Fruit fly (Drosophila melanogaster) whole organism, pupa: Measurements from ENCODE around the gene CG10597.

ENCODE experiments used
- CG10348 ChIP-seq: fragments of 200-800 bp; sonication (Bioruptor generic); IDR thresholded peaks from 2 replicates; pipeline ENCODE4 v1.3.6; 2022; ENCODE audit warnings: missing biosample characterization, missing genetic modification characterization
- CG12605 ChIP-seq: fragments of 200-800 bp; sonication (Bioruptor generic); IDR thresholded peaks from 2 replicates; pipeline ENCODE4 v1.3.6; 2022; ENCODE audit warnings: missing biosample characterization, missing genetic modification characterization
- CG13204 ChIP-seq: fragments of 200-800 bp; sonication (Bioruptor generic); optimal IDR thresholded peaks from 2 replicates; lab custom pipeline; 2018; ENCODE audit warnings: missing biosample characterization, mild to moderate bottlenecking, missing genetic modification characterization, moderate library complexity
- CG14655 ChIP-seq: fragments of 200-800 bp; sonication (Bioruptor generic); optimal IDR thresholded peaks from 3 replicates; lab custom pipeline; 2017; ENCODE audit warnings: mild to moderate bottlenecking, missing biosample characterization, missing genetic modification reagents, missing genetic modification characterization
- CG15710 ChIP-seq: fragments of 200-800 bp; sonication (Bioruptor generic); optimal IDR thresholded peaks from 2 replicates; lab custom pipeline; 2018; ENCODE audit warnings: missing biosample characterization, mild to moderate bottlenecking, missing genetic modification characterization, moderate library complexity
- CG17806 ChIP-seq: fragments of 200-800 bp; sonication (Bioruptor generic); optimal IDR thresholded peaks from 2 replicates; lab custom pipeline; 2018; ENCODE audit warnings: missing biosample characterization, mild to moderate bottlenecking, missing genetic modification characterization, moderate library complexity
- CG32121 ChIP-seq: fragments of 200-800 bp; sonication (Bioruptor generic); IDR thresholded peaks from 2 replicates; pipeline ENCODE4 v1.3.6; 2022; ENCODE audit warnings: missing biosample characterization, missing genetic modification characterization
- CG34367 ChIP-seq: fragments of 200-800 bp; sonication (Bioruptor generic); optimal IDR thresholded peaks from 2 replicates; lab custom pipeline; 2018; ENCODE audit warnings: missing biosample characterization, mild to moderate bottlenecking, missing genetic modification characterization
- CG4496 ChIP-seq: fragments of 200-800 bp; sonication (Bioruptor generic); IDR thresholded peaks from 3 replicates; pipeline ENCODE4 v1.3.6; 2022; ENCODE audit warnings: missing biosample characterization, missing genetic modification characterization
- CG8159 ChIP-seq: fragments of 200-800 bp; sonication (Bioruptor generic); optimal IDR thresholded peaks from 3 replicates; lab custom pipeline; 2018; ENCODE audit warnings: missing biosample characterization, mild to moderate bottlenecking, missing genetic modification characterization, moderate library complexity
- CG8301 ChIP-seq: fragments of 200-800 bp; sonication (Bioruptor generic); optimal IDR thresholded peaks from 2 replicates; lab custom pipeline; 2018; ENCODE audit warnings: missing biosample characterization, mild to moderate bottlenecking, missing genetic modification characterization
- CG9948 ChIP-seq: fragments of 200-800 bp; sonication (Bioruptor generic); optimal IDR thresholded peaks from 2 replicates; lab custom pipeline; 2018; ENCODE audit warnings: missing biosample characterization, mild to moderate bottlenecking, missing genetic modification characterization, moderate library complexity
- D1 ChIP-seq: fragments of 200-800 bp; sonication (Bioruptor generic); optimal IDR thresholded peaks from 2 replicates; lab custom pipeline; 2018; ENCODE audit warnings: missing biosample characterization, mild to moderate bottlenecking, missing genetic modification characterization, moderate library complexity
- EcR ChIP-seq: fragments of 200-800 bp; sonication (Bioruptor generic); optimal IDR thresholded peaks from 3 replicates; lab custom pipeline; 2019; ENCODE audit warnings: missing biosample characterization, missing genetic modification characterization, mild to moderate bottlenecking, moderate library complexity, missing genetic modification reagents
- Ets98B ChIP-seq: fragments of 200-800 bp; sonication (Bioruptor generic); IDR thresholded peaks from 2 replicates; pipeline ENCODE4 v1.3.6; 2022; ENCODE audit warnings: missing biosample characterization, missing genetic modification characterization
- Pif1A ChIP-seq: fragments of 200-800 bp; sonication (Bioruptor generic); optimal IDR thresholded peaks from 3 replicates; lab custom pipeline; 2016; ENCODE audit warnings: missing biosample characterization, missing genetic modification characterization
- Pif1B ChIP-seq: fragments of 200-800 bp; sonication (Bioruptor generic); optimal IDR thresholded peaks from 3 replicates; lab custom pipeline; 2016; ENCODE audit warnings: missing biosample characterization, missing genetic modification characterization
- Snoo ChIP-seq: fragments of 200-800 bp; sonication (Bioruptor generic); optimal IDR thresholded peaks from 3 replicates; lab custom pipeline; 2017; ENCODE audit warnings: missing biosample characterization, mild to moderate bottlenecking, missing genetic modification characterization, inconsistent platforms
- fd96Ca ChIP-seq: fragments of 200-800 bp; sonication (Bioruptor generic); IDR thresholded peaks from 3 replicates; pipeline ENCODE4 v1.3.6; 2022; ENCODE audit warnings: missing biosample characterization, missing genetic modification characterization
- gl ChIP-seq: fragments of 200-800 bp; sonication (Bioruptor generic); optimal IDR thresholded peaks from 2 replicates; lab custom pipeline; 2018; ENCODE audit warnings: missing biosample characterization, mild to moderate bottlenecking, missing genetic modification characterization
- rn ChIP-seq: fragments of 200-800 bp; sonication (Bioruptor generic); IDR thresholded peaks from 2 replicates; pipeline ENCODE4 v1.3.6; 2022; ENCODE audit warnings: missing biosample characterization, missing genetic modification characterization

The CG10597 gene

dm6 chrX:17187495-17187894 is 43.3 kb downstream of the CG10597 start:
- TF ChIP-seq CG10348 (GFP tag; lab: Robert Waterston, UW) (no peak), CG12605 (0 out of 2 replicates have a peak, but pooled peaks have one; percentile 36), Snoo (tag; lab: Kevin White, UChicago) (no peak), CG8159 (tag; lab: Kevin White, UChicago) (no peak), Pif1A (GFP tag; lab: Kevin White, UChicago) (peak; percentile 30), gl (tag; lab: Kevin White, UChicago) (no peak), Ets98B (peak; percentile 54), CG17806 (tag; lab: Kevin White, UChicago) (peak; percentile 20), CG14655 (GFP tag; lab: Kevin White, UChicago) (peak; percentile 12), CG13204 (GFP tag; lab: Kevin White, UChicago) (no peak), Pif1B (GFP tag; lab: Kevin White, UChicago) (peak; percentile 2), rn (GFP tag; lab: Robert Waterston, UW) (no peak), CG9948 (tag; lab: Kevin White, UChicago) (peak; percentile 4), CG8301 (tag; lab: Kevin White, UChicago) (peak; percentile 20), CG15710 (tag; lab: Kevin White, UChicago) (no peak), fd96Ca (0 out of 3 replicates have a peak, but pooled peaks have one; percentile 28), CG32121 (GFP tag; lab: Robert Waterston, UW) (peak; percentile 57; the same call in 1 of the 2 replicates), EcR (GFP tag; lab: Kevin White, UChicago) (no peak), CG4496 (GFP tag; lab: Robert Waterston, UW) (peak; percentile 73), D1 (tag; lab: Kevin White, UChicago) (no peak), CG34367 (tag; lab: Kevin White, UChicago) (no peak)

dm6 chrX:17186432-17186831 is 44.4 kb downstream of the CG10597 start:
- TF ChIP-seq CG4496 (GFP tag; lab: Robert Waterston, UW) = no peak
- TF ChIP-seq Pif1B (GFP tag; lab: Kevin White, UChicago) = no peak
- TF ChIP-seq EcR (GFP tag; lab: Kevin White, UChicago) = no peak
- no peak for TF ChIP-seq Snoo (tag; lab: Kevin White, UChicago)
- TF ChIP-seq CG8159 (tag; lab: Kevin White, UChicago) = no peak
- TF ChIP-seq rn (GFP tag; lab: Robert Waterston, UW) = no peak
- TF ChIP-seq CG32121 (GFP tag; lab: Robert Waterston, UW) = no peak
- TF ChIP-seq, all 21 proteins: peak for 0

- TF ChIP-seq CG13204 (GFP tag; lab: Kevin White, UChicago) (no peak), Pif1A (GFP tag; lab: Kevin White, UChicago) (no peak), Pif1B (GFP tag; lab: Kevin White, UChicago) (no peak), Ets98B (no peak), CG32121 (GFP tag; lab: Robert Waterston, UW) (no peak), CG14655 (GFP tag; lab: Kevin White, UChicago) (no peak), CG34367 (tag; lab: Kevin White, UChicago) (no peak), fd96Ca (no peak), CG12605 (no peak), Snoo (tag; lab: Kevin White, UChicago) (no peak), D1 (tag; lab: Kevin White, UChicago) (no peak), CG17806 (tag; lab: Kevin White, UChicago) (no peak), EcR (GFP tag; lab: Kevin White, UChicago) (no peak), CG15710 (tag; lab: Kevin White, UChicago) (no peak), CG8301 (tag; lab: Kevin White, UChicago) (no peak)
Observed at dm6 chrX:17183486-17183885, 47.4 kb downstream of the CG10597 start.

- no peak for TF ChIP-seq CG15710 (tag; lab: Kevin White, UChicago)
- TF ChIP-seq Snoo (tag; lab: Kevin White, UChicago) = peak; percentile 41
- 0 out of 2 replicates have a peak, but pooled peaks have one; percentile 8 for TF ChIP-seq CG32121 (GFP tag; lab: Robert Waterston, UW)
- no peak for TF ChIP-seq CG17806 (tag; lab: Kevin White, UChicago)
- TF ChIP-seq CG10348 (GFP tag; lab: Robert Waterston, UW) = no peak
Observed at dm6 chrX:17181264-17182198, 49.3 kb downstream of the CG10597 start.

dm6 chrX:17180523-17180922 is 50.3 kb downstream of the CG10597 start:
- TF ChIP-seq CG4496 (GFP tag; lab: Robert Waterston, UW) (no peak), fd96Ca (no peak), CG17806 (tag; lab: Kevin White, UChicago) (no peak), CG8301 (tag; lab: Kevin White, UChicago) (no peak), CG12605 (no peak), D1 (tag; lab: Kevin White, UChicago) (no peak), CG32121 (GFP tag; lab: Robert Waterston, UW) (no peak), CG8159 (tag; lab: Kevin White, UChicago) (no peak), CG14655 (GFP tag; lab: Kevin White, UChicago) (no peak), CG34367 (tag; lab: Kevin White, UChicago) (no peak), CG10348 (GFP tag; lab: Robert Waterston, UW) (no peak), gl (tag; lab: Kevin White, UChicago) (no peak), Snoo (tag; lab: Kevin White, UChicago) (no peak)
